Fruit fly (Drosophila melanogaster) Kc167 (cell line): ENCODE results near the gene CG31268.

Experiments
- Sin3A ChIP-seq: fragments of >200 bp; optimal IDR thresholded peaks from 2 replicates; lab custom pipeline; 2018; ENCODE audit warnings: missing external identifiers
- h ChIP-seq: fragments of >200 bp; optimal IDR thresholded peaks from 3 replicates; lab custom pipeline; 2018; ENCODE audit warnings: missing external identifiers
- psq ChIP-seq: fragments of >200 bp; optimal IDR thresholded peaks from 2 replicates; lab custom pipeline; 2017; ENCODE audit warnings: missing external identifiers

DNA sequence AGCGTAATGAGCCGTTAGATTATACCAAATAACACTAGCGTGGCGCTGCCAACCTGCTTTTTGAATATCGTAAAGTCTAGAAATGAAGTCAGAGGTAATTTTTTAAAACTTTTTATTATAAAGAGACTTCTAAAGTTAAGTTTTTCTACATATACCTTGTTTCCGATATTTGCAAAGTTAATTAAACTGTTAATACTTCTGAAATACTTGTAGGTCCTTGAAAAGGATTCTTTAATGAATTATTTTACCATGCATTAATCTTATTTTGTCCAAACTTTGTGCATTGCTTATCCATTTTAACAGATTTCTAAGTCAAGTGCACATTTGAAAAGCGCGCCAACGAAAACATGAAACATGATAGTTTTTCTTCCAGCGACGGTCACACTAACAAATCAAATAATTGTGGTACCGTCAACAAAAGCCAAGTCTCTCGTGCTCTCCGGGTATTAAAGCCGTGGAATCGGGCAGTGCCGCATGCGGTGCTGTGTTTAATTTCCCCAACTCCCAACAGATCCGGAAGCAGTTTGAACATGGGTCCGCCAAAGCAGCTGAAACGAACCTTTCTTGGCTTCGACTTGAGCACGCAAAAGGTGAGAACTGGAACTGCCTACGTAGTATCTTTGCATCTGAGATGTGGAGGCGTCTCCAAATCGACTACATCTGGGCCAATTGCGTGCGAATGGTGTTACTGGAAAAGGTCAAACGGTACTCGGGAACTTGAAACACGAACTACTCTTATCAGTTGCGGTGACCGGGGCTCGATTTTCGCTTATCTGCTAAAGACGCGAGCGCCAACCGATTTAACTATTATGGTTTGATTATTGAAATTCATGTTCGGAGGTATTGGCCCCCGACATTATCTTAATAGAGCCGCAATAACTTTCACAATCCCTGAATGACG, 35.3 kb upstream of the CG31268 start, which contains the start of the genes EMC2A and CG3534:
- no peak for TF ChIP-seq psq (lab: Kevin White, UChicago)
- TF ChIP-seq Sin3A (lab: Kevin White, UChicago), result no peak
- no peak for TF ChIP-seq h (lab: Kevin White, UChicago)
